Worm (Caenorhabditis elegans) whole organism, L4 larva: ENCODE data around the gene eat-6.

Experiments
- ama-1 ChIP-seq: fragments of 150-350 bp; optimal IDR thresholded peaks from 2 replicates; lab custom pipeline; 2014; ENCODE audit warnings: inconsistent platforms, mixed read lengths
- lir-3 ChIP-seq: sonication (generic microtip); optimal IDR thresholded peaks from 2 replicates; lab custom pipeline; 2016; ENCODE audit warnings: mild to moderate bottlenecking, missing genetic modification characterization, missing compliant biosample characterization
- nhr-28 ChIP-seq: fragments of 150-350 bp; optimal IDR thresholded peaks from 2 replicates; lab custom pipeline; 2014; ENCODE audit warnings: missing biosample characterization, missing genetic modification characterization
- unc-62 ChIP-seq, 3 experiments: fragments of 150-350 bp in 1 of 3; sonication (generic microtip); optimal IDR thresholded peaks in 2 of 3; peaks in 1 of 3; 1 replicate in 1 of 3; 2 replicates in 2 of 3; lab custom pipeline; 2014 to 2017; ENCODE audit warnings: missing biosample characterization in 3 of 3, missing genetic modification characterization in 3 of 3, missing genetic modification reagents in 3 of 3, missing genotype in 1 of 3

DNA sequence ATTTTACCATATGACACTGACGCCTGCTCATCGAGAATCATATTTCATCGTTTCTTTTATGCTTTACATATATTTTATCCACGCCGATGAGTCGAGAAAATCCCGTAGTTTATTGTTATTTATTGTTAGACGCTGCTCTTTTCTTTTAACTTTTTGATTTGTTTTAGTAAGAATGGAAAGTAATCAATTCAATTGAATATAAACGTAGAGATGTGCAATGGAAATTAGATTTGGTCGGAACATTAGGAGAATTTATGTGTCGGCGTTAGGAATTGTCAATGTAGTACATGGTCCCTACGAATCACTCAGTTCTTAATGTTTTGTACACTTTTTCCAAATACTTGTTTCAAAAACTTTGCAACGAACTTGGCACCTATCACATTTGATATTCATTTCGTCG is 35.4 kb upstream of the eat-6 start:
- no peak for TF ChIP-seq ama-1 (lab: Kevin White, UChicago)
- no peak for TF ChIP-seq lir-3
- TF ChIP-seq unc-62 (GFP tag; optimal IDR thresholded peaks at IDR 0.05 in 1 of 2; lab: Kevin White, UChicago): no peak
- TF ChIP-seq unc-62 (tag; optimal IDR thresholded peaks at IDR 0.05; lab: Kevin White, UChicago): no peak
- TF ChIP-seq nhr-28 (tag; lab: Kevin White, UChicago): no peak
